Fruit fly (Drosophila melanogaster): ENCODE data around the gene btd.

btd gene

DNA sequence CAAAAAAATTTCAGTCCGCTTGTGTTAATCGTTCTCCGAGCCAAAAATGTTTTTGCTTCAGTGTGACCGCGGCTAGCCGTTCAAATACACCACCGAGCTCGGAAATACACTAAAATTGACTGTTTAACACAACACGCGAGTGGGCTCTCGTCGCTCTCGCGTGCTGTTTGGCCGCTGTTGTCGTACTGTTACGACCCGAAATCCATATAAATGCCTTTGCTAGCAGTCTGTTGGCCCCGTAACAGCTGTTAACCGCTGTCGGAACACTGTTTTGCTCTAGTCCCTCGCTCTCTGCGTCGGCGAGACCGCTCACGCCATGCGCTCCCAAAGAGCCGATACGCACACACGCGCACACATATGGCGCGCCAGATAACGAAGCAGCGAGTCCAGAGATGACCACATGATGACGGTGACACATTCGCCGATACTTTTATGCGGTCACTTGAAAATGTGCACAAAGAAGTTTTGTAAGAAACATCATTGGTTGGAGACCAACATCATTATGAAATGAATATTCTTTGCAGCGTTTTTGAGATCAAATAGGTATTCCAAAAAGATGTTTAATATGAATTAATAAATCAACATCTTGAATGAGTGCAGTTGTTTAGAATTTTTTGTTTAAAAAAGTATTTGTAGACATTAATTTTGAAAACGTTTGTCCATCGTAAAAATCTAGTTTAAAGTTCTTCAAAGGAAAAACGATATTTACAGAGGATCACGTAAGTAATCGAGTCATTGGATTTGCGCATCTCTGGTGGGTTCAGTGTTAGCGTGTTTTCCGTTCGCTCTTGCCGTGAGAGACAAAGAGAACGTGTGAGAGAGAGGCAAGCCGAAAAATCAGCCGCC, 8.2 kb upstream of the btd start (continued):
- TF ChIP-seq bab2 (GFP tag; optimal IDR thresholded peaks at IDR 0.05) (peak; percentile 35), CG7271 (tag; optimal IDR thresholded peaks at IDR 0.05) (no peak), odd (GFP tag; optimal IDR thresholded peaks at IDR 0.05) (no peak), BEAF-32 (GFP tag; optimal IDR thresholded peaks at IDR 0.05) (peak; percentile 91), CG10267 (tag; optimal IDR thresholded peaks at IDR 0.05) (peak; percentile 46), CG14014 (GFP tag; IDR thresholded peaks at IDR 0.05) (no peak), CG8089 (GFP tag; optimal IDR thresholded peaks at IDR 0.05) (peak; percentile 5), CG2678 (tag; optimal IDR thresholded peaks at IDR 0.05) (peak; percentile 80), CG18476 (GFP tag; optimal IDR thresholded peaks at IDR 0.05) (peak; percentile 50), zen (tag; optimal IDR thresholded peaks at IDR 0.05) (peak; percentile 17), run (tag; optimal IDR thresholded peaks at IDR 0.05) (no peak), CG10321 (GFP tag; IDR thresholded peaks at IDR 0.05) (no peak; the same call in 1 of the 2 replicates), gfzf (GFP tag; optimal IDR thresholded peaks at IDR 0.05) (peak; percentile 66), CG4282 (GFP tag; optimal IDR thresholded peaks at IDR 0.05) (no peak), row (GFP tag; IDR thresholded peaks at IDR 0.05) (peak; percentile 95), CG2875 (GFP tag; optimal IDR thresholded peaks at IDR 0.05) (no peak), lov (optimal IDR thresholded peaks at IDR 0.05) (no peak), lov (GFP tag; IDR thresholded peaks at IDR 0.05) (no peak), HHEX (GFP tag; optimal IDR thresholded peaks at IDR 0.05) (peak; percentile 34), ro (GFP tag; IDR thresholded peaks at IDR 0.05) (no peak), al (GFP tag; IDR thresholded peaks at IDR 0.05) (peak; percentile 45; the same call in 1 of the 2 replicates), wor (GFP tag; IDR thresholded peaks at IDR 0.05) (no peak), nerfin-1 (tag; optimal IDR thresholded peaks at IDR 0.05) (peak; percentile 34), CG14965 (GFP tag; optimal IDR thresholded peaks at IDR 0.05; ENCODE audit: borderline replicate concordance) (no peak), BtbVII (GFP tag; optimal IDR thresholded peaks at IDR 0.05) (peak; percentile 36), CG15601 (tag; optimal IDR thresholded peaks at IDR 0.05) (peak; percentile 24), Usf (GFP tag; optimal IDR thresholded peaks at IDR 0.05) (peak; percentile 36), CG18011 (GFP tag; optimal IDR thresholded peaks at IDR 0.05) (no peak), Adf1 (GFP tag; IDR thresholded peaks at IDR 0.05) (no peak), Antp (GFP tag; optimal IDR thresholded peaks at IDR 0.05) (peak; percentile 59), ind (GFP tag; optimal IDR thresholded peaks at IDR 0.05) (peak; percentile 63), CG8944 (GFP tag; optimal IDR thresholded peaks at IDR 0.05) (no peak), wek (GFP tag; optimal IDR thresholded peaks at IDR 0.05) (no peak), CG1233 (GFP tag; optimal IDR thresholded peaks at IDR 0.05) (peak; percentile 9), CG1603 (tag; optimal IDR thresholded peaks at IDR 0.05) (peak; percentile 25), yki (optimal IDR thresholded peaks at IDR 0.05) (peak; percentile 41), Sin3A (optimal IDR thresholded peaks at IDR 0.05) (peak; percentile 1), CG9609 (GFP tag; optimal IDR thresholded peaks at IDR 0.05) (peak; percentile 49), vfl (GFP tag; optimal IDR thresholded peaks at IDR 0.05) (peak; percentile 57), luna (GFP tag; optimal IDR thresholded peaks at IDR 0.05) (no peak), gsb-n (tag; optimal IDR thresholded peaks at IDR 0.05) (no peak), Gug (GFP tag; IDR thresholded peaks at IDR 0.05) (peak; percentile 46; the same call in 1 of the 4 replicates), CG4617 (GFP tag; optimal IDR thresholded peaks at IDR 0.05; ENCODE audit: borderline replicate concordance) (no peak), CG10431 (GFP tag; optimal IDR thresholded peaks at IDR 0.05) (no peak), Spps (tag; optimal IDR thresholded peaks at IDR 0.05) (no peak), CG7556 (GFP tag; optimal IDR thresholded peaks at IDR 0.05) (peak; percentile 78), dmrt11E (tag; optimal IDR thresholded peaks at IDR 0.05) (peak; percentile 55), Hmx (GFP tag; optimal IDR thresholded peaks at IDR 0.05) (peak; percentile 52), chif (GFP tag; optimal IDR thresholded peaks at IDR 0.05) (peak; percentile 56 to 58)
